Worm (Caenorhabditis elegans) whole organism, young adult: ENCODE data around the gene spsb-1.

Experiments
- F57A8.1 ChIP-seq: fragments of 200-800 bp; sonication (Bioruptor generic); optimal IDR thresholded peaks from 2 replicates; lab custom pipeline; 2018; ENCODE audit warnings: mild to moderate bottlenecking, missing genetic modification characterization, moderate library complexity, missing compliant biosample characterization
- ZK185.1 ChIP-seq: sonication (generic microtip); optimal IDR thresholded peaks from 2 replicates; lab custom pipeline; 2016; ENCODE audit warnings: mild to moderate bottlenecking, missing genetic modification characterization, missing compliant biosample characterization; ENCODE audit not compliant: poor library complexity, severe bottlenecking
- cebp-1 ChIP-seq, 2 experiments: fragments of 200-800 bp in 1 of 2; sonication (Bioruptor generic) in 1 of 2; sonication (generic microtip) in 1 of 2; IDR thresholded peaks in 1 of 2; optimal IDR thresholded peaks in 1 of 2; 2 replicates each; pipeline versions ENCODE4 v1.3.6 to Lab custom; 2017 to 2022; ENCODE audit warnings: missing compliant biosample characterization in 2 of 2, missing genetic modification characterization in 2 of 2, mild to moderate bottlenecking in 1 of 2, missing genetic modification reagents in 1 of 2, moderate library complexity in 1 of 2
- efl-1 ChIP-seq: fragments of 150-350 bp; optimal IDR thresholded peaks from 2 replicates; lab custom pipeline; 2014; ENCODE audit warnings: missing biosample characterization, missing genetic modification reagents, missing genetic modification characterization
- egrh-3 ChIP-seq: fragments of 200-800 bp; sonication (Bioruptor generic); IDR thresholded peaks from 2 replicates; pipeline ENCODE4 v1.3.6; 2022; ENCODE audit warnings: missing genetic modification reagents, missing genetic modification characterization, missing compliant biosample characterization
- him-1 ChIP-seq: sonication (generic microtip); optimal IDR thresholded peaks from 2 replicates; lab custom pipeline; 2016; ENCODE audit warnings: missing genotype, missing genetic modification reagents, missing genetic modification characterization, missing compliant biosample characterization
- mes-4 ChIP-seq: sonication (generic microtip); optimal IDR thresholded peaks from 2 replicates; lab custom pipeline; 2016; ENCODE audit warnings: missing genotype, missing genetic modification characterization, missing compliant biosample characterization
- nfya-2 ChIP-seq: fragments of 200-800 bp; sonication (Bioruptor generic); IDR thresholded peaks from 2 replicates; pipeline ENCODE4 v1.3.6; 2022; ENCODE audit warnings: missing genetic modification reagents, missing genetic modification characterization, missing compliant biosample characterization
- pha-4 ChIP-seq: fragments of 150-350 bp; sonication (generic microtip); optimal IDR thresholded peaks from 2 replicates; lab custom pipeline; 2014; ENCODE audit warnings: missing biosample characterization, missing genetic modification reagents, missing genetic modification characterization
- rcor-1 ChIP-seq: fragments of 200-800 bp; sonication (Bioruptor generic); IDR thresholded peaks from 2 replicates; pipeline ENCODE4 v1.3.6; 2022; ENCODE audit warnings: missing genetic modification reagents, missing genetic modification characterization, missing compliant biosample characterization

- TF ChIP-seq efl-1 (no peak), egrh-3 (GFP tag; lab: Robert Waterston, UW) (no peak), nfya-2 (GFP tag; lab: Robert Waterston, UW) (no peak), him-1 (tag; lab: Kevin White, UChicago) (no peak), cebp-1 (GFP tag; IDR thresholded peaks at IDR 0.05; lab: Robert Waterston, UW) (no peak), cebp-1 (tag; optimal IDR thresholded peaks at IDR 0.05; lab: Kevin White, UChicago) (no peak), ZK185.1 (no peak), F57A8.1 (GFP tag; lab: Kevin White, UChicago) (no peak), rcor-1 (GFP tag; lab: Robert Waterston, UW) (no peak), mes-4 (tag; lab: Kevin White, UChicago) (no peak), pha-4 (tag; lab: Kevin White, UChicago) (no peak)
Measured at ce11 chrII:15244870-15245269, 48.3 kb downstream of the spsb-1 start.
